Fruit fly (Drosophila melanogaster) whole organism, embryonic: ENCODE data around the gene mbt.

Experiments
- Aef1 ChIP-seq: fragments of 200-800 bp; sonication (Bioruptor generic); IDR thresholded peaks from 3 replicates; pipeline ENCODE4 v1.3.6; 2022; ENCODE audit warnings: missing biosample characterization, missing genetic modification characterization
- BEAF-32 ChIP-seq: fragments of 200-800 bp; sonication (Bioruptor generic); optimal IDR thresholded peaks from 3 replicates; lab custom pipeline; 2017; ENCODE audit warnings: missing biosample characterization, missing genetic modification characterization, mild to moderate bottlenecking, moderate library complexity, missing genetic modification reagents
- CG11456 ChIP-seq: fragments of 200-800 bp; sonication (Bioruptor generic); IDR thresholded peaks from 3 replicates; pipeline ENCODE4 v1.3.6; 2022; ENCODE audit warnings: missing biosample characterization, missing genetic modification characterization
- CG12071 ChIP-seq: fragments of 200-800 bp; sonication (Bioruptor generic); optimal IDR thresholded peaks from 3 replicates; lab custom pipeline; 2018; ENCODE audit warnings: missing biosample characterization, mild to moderate bottlenecking, missing genetic modification characterization
- CG12659 ChIP-seq: fragments of 200-800 bp; sonication (Bioruptor generic); optimal IDR thresholded peaks from 3 replicates; lab custom pipeline; 2017; ENCODE audit warnings: mild to moderate bottlenecking, missing biosample characterization, missing genetic modification reagents, missing genetic modification characterization
- CG13775 ChIP-seq: fragments of 200-800 bp; sonication (Bioruptor generic); optimal IDR thresholded peaks from 3 replicates; lab custom pipeline; 2017; ENCODE audit warnings: missing biosample characterization, mild to moderate bottlenecking, missing genetic modification characterization
- CG15514 ChIP-seq: fragments of 200-800 bp; sonication (Bioruptor generic); optimal IDR thresholded peaks from 3 replicates; lab custom pipeline; 2017; ENCODE audit warnings: missing biosample characterization, missing genetic modification characterization, mild to moderate bottlenecking, moderate library complexity, missing genetic modification reagents
- CG1647 ChIP-seq: fragments of 200-800 bp; sonication (Bioruptor generic); optimal IDR thresholded peaks from 3 replicates; lab custom pipeline; 2016; ENCODE audit warnings: missing biosample characterization, missing genetic modification characterization
- CG1832 ChIP-seq: fragments of 200-800 bp; sonication (Bioruptor generic); optimal IDR thresholded peaks from 2 replicates; lab custom pipeline; 2017; ENCODE audit warnings: missing biosample characterization, mild to moderate bottlenecking, missing genetic modification characterization, inconsistent platforms
- CG18619 ChIP-seq: fragments of 200-800 bp; sonication (Bioruptor generic); optimal IDR thresholded peaks from 3 replicates; lab custom pipeline; 2017; ENCODE audit warnings: missing biosample characterization, mild to moderate bottlenecking, missing genetic modification characterization
- CG18764 ChIP-seq: fragments of 200-800 bp; sonication (Bioruptor generic); optimal IDR thresholded peaks from 3 replicates; lab custom pipeline; 2016; ENCODE audit warnings: missing biosample characterization, missing genetic modification characterization
- CG2116 ChIP-seq: fragments of 200-800 bp; sonication (Bioruptor generic); optimal IDR thresholded peaks from 3 replicates; lab custom pipeline; 2018; ENCODE audit warnings: missing biosample characterization, mild to moderate bottlenecking, missing genetic modification characterization
- CG2202 ChIP-seq: fragments of 200-800 bp; sonication (Bioruptor generic); optimal IDR thresholded peaks from 2 replicates; lab custom pipeline; 2018; ENCODE audit warnings: missing biosample characterization, mild to moderate bottlenecking, missing genetic modification characterization
- CG30403 ChIP-seq: fragments of 200-800 bp; sonication (Bioruptor generic); optimal IDR thresholded peaks from 3 replicates; lab custom pipeline; 2016; ENCODE audit warnings: missing biosample characterization, missing genetic modification characterization
- CG3065 ChIP-seq: fragments of 200-800 bp; sonication (Bioruptor generic); optimal IDR thresholded peaks from 2 replicates; lab custom pipeline; 2016; ENCODE audit warnings: missing biosample characterization, missing genetic modification characterization
- CG31388 ChIP-seq: fragments of 200-800 bp; sonication (Bioruptor generic); optimal IDR thresholded peaks from 2 replicates; lab custom pipeline; 2016; ENCODE audit warnings: missing biosample characterization, missing genetic modification characterization
- CG4424 ChIP-seq: fragments of 200-800 bp; sonication (Bioruptor generic); optimal IDR thresholded peaks from 3 replicates; lab custom pipeline; 2016; ENCODE audit warnings: missing biosample characterization, missing genetic modification characterization
- CG5180 ChIP-seq: fragments of 200-800 bp; sonication (Bioruptor generic); optimal IDR thresholded peaks from 3 replicates; lab custom pipeline; 2017; ENCODE audit warnings: missing biosample characterization, missing genetic modification characterization, mild to moderate bottlenecking, moderate library complexity, missing genetic modification reagents
- CG6683 ChIP-seq: fragments of 200-800 bp; sonication (Bioruptor generic); optimal IDR thresholded peaks from 2 replicates; lab custom pipeline; 2017; ENCODE audit warnings: missing biosample characterization, mild to moderate bottlenecking, missing genetic modification characterization, missing genetic modification reagents
- CG6854 ChIP-seq: fragments of 200-800 bp; sonication (Bioruptor generic); optimal IDR thresholded peaks from 3 replicates; lab custom pipeline; 2017; ENCODE audit warnings: missing biosample characterization, mild to moderate bottlenecking, missing genetic modification characterization
- CG8944 ChIP-seq: fragments of 200-800 bp; sonication (Bioruptor generic); optimal IDR thresholded peaks from 3 replicates; lab custom pipeline; 2016; ENCODE audit warnings: missing biosample characterization, missing genetic modification characterization
- Dp ChIP-seq: fragments of 200-800 bp; sonication (Bioruptor generic); optimal IDR thresholded peaks from 2 replicates; lab custom pipeline; 2018; ENCODE audit warnings: missing biosample characterization, mild to moderate bottlenecking, missing genetic modification characterization, moderate library complexity
- Ets65A ChIP-seq: fragments of 200-800 bp; sonication (Bioruptor generic); peaks from one replicate; lab custom pipeline; 2016; ENCODE audit warnings: missing biosample characterization, missing genetic modification characterization
- Fer1 ChIP-seq: fragments of 200-800 bp; sonication (Bioruptor generic); optimal IDR thresholded peaks from 2 replicates; lab custom pipeline; 2017; ENCODE audit warnings: missing biosample characterization, mild to moderate bottlenecking, missing genetic modification characterization
- Hand ChIP-seq: fragments of 200-800 bp; sonication (Bioruptor generic); optimal IDR thresholded peaks from 2 replicates; lab custom pipeline; 2017; ENCODE audit warnings: mild to moderate bottlenecking, missing biosample characterization, missing genetic modification reagents, missing genetic modification characterization
- Jarid2 ChIP-seq: fragments of 200-800 bp; sonication (Bioruptor generic); optimal IDR thresholded peaks from 3 replicates; lab custom pipeline; 2017; ENCODE audit warnings: mild to moderate bottlenecking, missing biosample characterization, missing genetic modification reagents, missing genetic modification characterization
- Kr ChIP-seq: fragments of 200-800 bp; sonication (Bioruptor generic); optimal IDR thresholded peaks from 2 replicates; lab custom pipeline; 2017; ENCODE audit warnings: missing biosample characterization, mild to moderate bottlenecking, missing genetic modification characterization
- Meics ChIP-seq: fragments of 200-800 bp; sonication (Bioruptor generic); optimal IDR thresholded peaks from 2 replicates; lab custom pipeline; 2017; ENCODE audit warnings: missing biosample characterization, mild to moderate bottlenecking, missing genetic modification characterization
- Mrtf ChIP-seq: fragments of 200-800 bp; sonication (Bioruptor generic); IDR thresholded peaks from 3 replicates; pipeline ENCODE4 v1.3.6; 2022; ENCODE audit warnings: missing biosample characterization, missing genetic modification characterization
- NC2α ChIP-seq: fragments of 200-800 bp; sonication (Bioruptor generic); optimal IDR thresholded peaks from 2 replicates; lab custom pipeline; 2016; ENCODE audit warnings: missing biosample characterization, missing genetic modification characterization
- Rx ChIP-seq: fragments of 200-800 bp; sonication (Bioruptor generic); IDR thresholded peaks from 2 replicates; pipeline ENCODE4 v1.3.6; 2022; ENCODE audit warnings: missing biosample characterization, missing genetic modification characterization
- Scr ChIP-seq: fragments of 200-800 bp; sonication (Bioruptor generic); IDR thresholded peaks from 2 replicates; pipeline ENCODE4 v1.3.6; 2022; ENCODE audit warnings: missing biosample characterization, missing genetic modification characterization; ENCODE audit not compliant: partially characterized antibody
- Six4 ChIP-seq: fragments of 200-800 bp; sonication (Bioruptor generic); optimal IDR thresholded peaks from 2 replicates; lab custom pipeline; 2016; ENCODE audit warnings: missing biosample characterization, missing genetic modification characterization
- amos ChIP-seq: fragments of 200-800 bp; sonication (Bioruptor generic); IDR thresholded peaks from 2 replicates; pipeline ENCODE4 v1.3.6; 2022; ENCODE audit warnings: missing biosample characterization, missing genetic modification characterization; ENCODE audit not compliant: partially characterized antibody
- ara ChIP-seq: fragments of 200-800 bp; sonication (Bioruptor generic); IDR thresholded peaks from 2 replicates; pipeline ENCODE4 v1.3.6; 2022; ENCODE audit warnings: missing biosample characterization, missing genetic modification characterization
- cad ChIP-seq: fragments of >200 bp; optimal IDR thresholded peaks from 2 replicates; lab custom pipeline; 2017; ENCODE audit warnings: missing biosample characterization, missing genetic modification characterization
- cwo ChIP-seq: fragments of 200-800 bp; sonication (Bioruptor generic); optimal IDR thresholded peaks from 3 replicates; lab custom pipeline; 2017; ENCODE audit warnings: missing biosample characterization, missing genetic modification characterization, mild to moderate bottlenecking, moderate library complexity, missing genetic modification reagents
- dan ChIP-seq: fragments of 200-800 bp; sonication (Bioruptor generic); IDR thresholded peaks from 2 replicates; pipeline ENCODE4 v1.3.6; 2022; ENCODE audit warnings: missing biosample characterization, missing genetic modification characterization
- exex ChIP-seq: fragments of 200-800 bp; sonication (Bioruptor generic); optimal IDR thresholded peaks from 4 replicates; lab custom pipeline; 2018; ENCODE audit warnings: missing biosample characterization, mild to moderate bottlenecking, missing genetic modification characterization, moderate library complexity
- kay ChIP-seq: fragments of 200-800 bp; sonication (Bioruptor generic); optimal IDR thresholded peaks from 2 replicates; lab custom pipeline; 2016; ENCODE audit warnings: missing biosample characterization, missing genetic modification characterization
- ken ChIP-seq: fragments of 200-800 bp; sonication (Bioruptor generic); IDR thresholded peaks from 3 replicates; pipeline ENCODE4 v1.3.6; 2022; ENCODE audit warnings: missing biosample characterization, missing genetic modification characterization
- nerfin-1 ChIP-seq: fragments of 200-800 bp; sonication (Bioruptor generic); optimal IDR thresholded peaks from 3 replicates; lab custom pipeline; 2019; ENCODE audit warnings: missing biosample characterization, mild to moderate bottlenecking, missing genetic modification characterization, moderate library complexity
- phol ChIP-seq: fragments of 200-800 bp; sonication (Bioruptor generic); optimal IDR thresholded peaks from 3 replicates; lab custom pipeline; 2018; ENCODE audit warnings: missing biosample characterization, mild to moderate bottlenecking, missing genetic modification characterization, moderate library complexity
- ranshi ChIP-seq: fragments of 200-800 bp; sonication (Bioruptor generic); IDR thresholded peaks from 2 replicates; pipeline ENCODE4 v1.3.6; 2022; ENCODE audit warnings: missing biosample characterization, missing genetic modification characterization
- row ChIP-seq: fragments of 200-800 bp; sonication (Bioruptor generic); IDR thresholded peaks from 3 replicates; pipeline ENCODE4 v1.3.6; 2022; ENCODE audit warnings: missing biosample characterization, missing genetic modification characterization
- schlank ChIP-seq: fragments of 200-800 bp; sonication (Bioruptor generic); optimal IDR thresholded peaks from 2 replicates; lab custom pipeline; 2018; ENCODE audit warnings: missing biosample characterization, mild to moderate bottlenecking, missing genetic modification characterization
- sens ChIP-seq: fragments of 200-800 bp; sonication (Bioruptor generic); peaks from one replicate; lab custom pipeline; 2016; ENCODE audit warnings: missing biosample characterization, missing genetic modification characterization
- twi ChIP-seq: fragments of 200-800 bp; optimal IDR thresholded peaks from 2 replicates; lab custom pipeline; 2019; ENCODE audit warnings: missing biosample characterization, mild to moderate bottlenecking, missing genetic modification characterization, moderate library complexity
- wek ChIP-seq: fragments of 200-800 bp; sonication (Bioruptor generic); optimal IDR thresholded peaks from 3 replicates; lab custom pipeline; 2018; ENCODE audit warnings: missing biosample characterization, mild to moderate bottlenecking, missing genetic modification characterization, moderate library complexity
- zen2 ChIP-seq: fragments of 200-800 bp; sonication (Bioruptor generic); IDR thresholded peaks from 3 replicates; pipeline ENCODE4 v1.3.6; 2022; ENCODE audit warnings: missing biosample characterization, missing genetic modification characterization; ENCODE audit not compliant: partially characterized antibody

Gene mbt

dm6 chrX:16598336-16598977 lies 12.0 kb upstream of the mbt start (continued):
- TF ChIP-seq ranshi (GFP tag; lab: Robert Waterston, UW) (no peak), amos (GFP tag; lab: Robert Waterston, UW) (peak; percentile 5; the same call in 1 of the 2 replicates), CG5180 (no peak), row (GFP tag; lab: Robert Waterston, UW) (peak; percentile 25; the same call in 2 of the 3 replicates), CG30403 (GFP tag; lab: Kevin White, UChicago) (peak; percentile 10), CG15514 (GFP tag; lab: Kevin White, UChicago) (peak; percentile 10), CG6854 (GFP tag; lab: Kevin White, UChicago) (no peak), ken (GFP tag; lab: Robert Waterston, UW) (no peak), CG6683 (no peak), wek (GFP tag; lab: Kevin White, UChicago) (peak; percentile 46), BEAF-32 (GFP tag; lab: Kevin White, UChicago) (no peak), CG2202 (tag; lab: Kevin White, UChicago) (no peak), cwo (no peak), Six4 (GFP tag; lab: Kevin White, UChicago) (no peak), zen2 (GFP tag; lab: Robert Waterston, UW) (no peak), CG12659 (GFP tag; lab: Kevin White, UChicago) (peak; percentile 32), Jarid2 (no peak), Mrtf (GFP tag; lab: Robert Waterston, UW) (no peak), CG18764 (no peak), CG18619 (GFP tag; lab: Kevin White, UChicago) (peak; percentile 6), NC2α (no peak), Aef1 (peak; percentile 87), CG11456 (GFP tag; lab: Robert Waterston, UW) (no peak), Kr (GFP tag; lab: Kevin White, UChicago) (no peak), twi (no peak), CG13775 (GFP tag; lab: Kevin White, UChicago) (peak; percentile 25), Meics (GFP tag; lab: Kevin White, UChicago) (no peak), Hand (GFP tag; lab: Kevin White, UChicago) (no peak), cad (GFP tag; lab: Kevin White, UChicago) (no peak), Dp (GFP tag; lab: Kevin White, UChicago) (peak; percentile 62), Rx (GFP tag; lab: Robert Waterston, UW) (no peak), Fer1 (GFP tag; lab: Kevin White, UChicago) (peak; percentile 21), nerfin-1 (peak; percentile 13), dan (GFP tag; lab: Robert Waterston, UW) (no peak), CG31388 (no peak), CG1647 (no peak), CG1832 (GFP tag; lab: Kevin White, UChicago) (no peak), phol (tag; lab: Kevin White, UChicago) (peak; percentile 21), CG3065 (GFP tag; lab: Kevin White, UChicago) (no peak), Ets65A (peak; percentile 36), exex (tag; lab: Kevin White, UChicago) (no peak), kay (GFP tag; lab: Kevin White, UChicago) (no peak), CG2116 (GFP tag; lab: Kevin White, UChicago) (peak; percentile 30), Scr (GFP tag; lab: Robert Waterston, UW) (no peak), CG12071 (no peak), CG8944 (no peak), sens (GFP tag; lab: Kevin White, UChicago) (peak; percentile 80), schlank (tag; lab: Kevin White, UChicago) (peak; percentile 5), CG4424 (GFP tag; lab: Kevin White, UChicago) (peak; percentile 22), ara (GFP tag; lab: Robert Waterston, UW) (no peak)
